Worm (Caenorhabditis elegans) whole organism, L3 larva: ENCODE results near the gene clec-9.

ENCODE experiments used
- R02D3.7 ChIP-seq: fragments of 150-350 bp; optimal IDR thresholded peaks from 2 replicates; lab custom pipeline; 2014; ENCODE audit warnings: missing biosample characterization, missing genetic modification characterization
- ZK546.5 ChIP-seq: sonication (generic microtip); optimal IDR thresholded peaks from 2 replicates; lab custom pipeline; 2017; ENCODE audit warnings: missing biosample characterization, missing genetic modification characterization
- ama-1 ChIP-seq: fragments of 150-350 bp; optimal IDR thresholded peaks from 2 replicates; lab custom pipeline; 2018
- ceh-16 ChIP-seq: sonication (generic microtip); optimal IDR thresholded peaks from 2 replicates; lab custom pipeline; 2017; ENCODE audit warnings: missing biosample characterization, missing genetic modification characterization
- daf-12 ChIP-seq: fragments of 150-350 bp; optimal IDR thresholded peaks from 2 replicates; lab custom pipeline; 2014; ENCODE audit warnings: missing biosample characterization, missing genetic modification reagents, missing genetic modification characterization
- egl-27 ChIP-seq: sonication (generic microtip); optimal IDR thresholded peaks from 4 replicates; lab custom pipeline; 2017; ENCODE audit warnings: missing biosample characterization, missing genetic modification reagents, missing genetic modification characterization
- egl-5 ChIP-seq: fragments of 150-350 bp; optimal IDR thresholded peaks from 2 replicates; lab custom pipeline; 2017; ENCODE audit warnings: missing biosample characterization, missing genetic modification reagents, missing genetic modification characterization, inconsistent platforms
- elt-1 ChIP-seq: fragments of 150-350 bp; optimal IDR thresholded peaks from 2 replicates; lab custom pipeline; 2014; ENCODE audit warnings: missing biosample characterization, missing genetic modification characterization
- elt-2 ChIP-seq: sonication (generic microtip); optimal IDR thresholded peaks from 2 replicates; lab custom pipeline; 2016; ENCODE audit warnings: missing genetic modification reagents, mild to moderate bottlenecking, missing genetic modification characterization, missing compliant biosample characterization
- elt-3 ChIP-seq, 3 experiments: fragments of 150-350 bp in 1 of 3; sonication (generic microtip) in 2 of 3; optimal IDR thresholded peaks; 2 replicates in 2 of 3; 4 replicates in 1 of 3; lab custom pipeline; 2014 to 2017; ENCODE audit warnings: missing biosample characterization in 3 of 3, missing genetic modification characterization in 3 of 3
- fkh-10 ChIP-seq: sonication (generic microtip); optimal IDR thresholded peaks from 2 replicates; lab custom pipeline; 2017; ENCODE audit warnings: missing biosample characterization, missing genetic modification reagents, missing genetic modification characterization
- fkh-2 ChIP-seq: fragments of 150-350 bp; optimal IDR thresholded peaks from 2 replicates; lab custom pipeline; 2014; ENCODE audit warnings: missing biosample characterization, missing genetic modification reagents, missing genetic modification characterization
- fos-1 ChIP-seq: fragments of 150-350 bp; optimal IDR thresholded peaks from 2 replicates; lab custom pipeline; 2014; ENCODE audit warnings: missing biosample characterization, missing genetic modification characterization
- hmg-11 ChIP-seq: sonication (generic microtip); optimal IDR thresholded peaks from 2 replicates; lab custom pipeline; 2016; ENCODE audit warnings: missing genetic modification characterization, missing compliant biosample characterization
- lin-15B ChIP-seq: fragments of 150-350 bp; optimal IDR thresholded peaks from 2 replicates; lab custom pipeline; 2014; ENCODE audit warnings: missing biosample characterization, missing genetic modification characterization
- lin-39 ChIP-seq: fragments of 150-350 bp; optimal IDR thresholded peaks from 2 replicates; lab custom pipeline; 2018; ENCODE audit warnings: missing biosample characterization, missing genetic modification reagents, missing genetic modification characterization
- lsy-12 ChIP-seq: sonication (generic microtip); optimal IDR thresholded peaks from 2 replicates; lab custom pipeline; 2016; ENCODE audit warnings: mild to moderate bottlenecking, missing genetic modification characterization, missing compliant biosample characterization
- mdl-1 ChIP-seq: fragments of 150-350 bp; optimal IDR thresholded peaks from 2 replicates; lab custom pipeline; 2014; ENCODE audit warnings: missing biosample characterization, missing genetic modification characterization
- nhr-11 ChIP-seq: fragments of 150-350 bp; optimal IDR thresholded peaks from 2 replicates; lab custom pipeline; 2014; ENCODE audit warnings: missing biosample characterization, missing genetic modification characterization
- nhr-12 ChIP-seq: fragments of 150-350 bp; optimal IDR thresholded peaks from 2 replicates; lab custom pipeline; 2014; ENCODE audit warnings: missing biosample characterization, missing genetic modification characterization
- nhr-23 ChIP-seq: fragments of 150-350 bp; optimal IDR thresholded peaks from 2 replicates; lab custom pipeline; 2014; ENCODE audit warnings: missing biosample characterization, missing genetic modification reagents, missing genetic modification characterization
- nhr-237 ChIP-seq: fragments of 150-350 bp; optimal IDR thresholded peaks from 2 replicates; lab custom pipeline; 2014; ENCODE audit warnings: missing biosample characterization, missing genetic modification characterization
- nhr-25 ChIP-seq: sonication (generic microtip); optimal IDR thresholded peaks from 2 replicates; lab custom pipeline; 2017; ENCODE audit warnings: missing biosample characterization, missing genetic modification characterization
- nhr-28 ChIP-seq: fragments of 150-350 bp; optimal IDR thresholded peaks from 2 replicates; lab custom pipeline; 2014; ENCODE audit warnings: missing biosample characterization, missing genetic modification characterization
- nhr-76 ChIP-seq: fragments of 150-350 bp; sonication (generic microtip); optimal IDR thresholded peaks from 5 replicates; lab custom pipeline; 2014; ENCODE audit warnings: missing biosample characterization, missing genetic modification characterization
- nhr-77 ChIP-seq: fragments of 150-350 bp; optimal IDR thresholded peaks from 2 replicates; lab custom pipeline; 2014; ENCODE audit warnings: missing biosample characterization, missing genetic modification characterization
- pha-4 ChIP-seq: fragments of 150-350 bp; optimal IDR thresholded peaks from 2 replicates; lab custom pipeline; 2014; ENCODE audit warnings: missing biosample characterization, missing genetic modification reagents, missing genetic modification characterization
- pqm-1 ChIP-seq: fragments of 150-350 bp; optimal IDR thresholded peaks from 2 replicates; lab custom pipeline; 2017; ENCODE audit warnings: missing biosample characterization, missing genetic modification characterization, inconsistent platforms
- sea-2 ChIP-seq: fragments of 150-350 bp; sonication (generic microtip); optimal IDR thresholded peaks from 4 replicates; lab custom pipeline; 2014; ENCODE audit warnings: missing biosample characterization, missing genetic modification reagents, missing genetic modification characterization
- skn-1 ChIP-seq: fragments of 150-350 bp; optimal IDR thresholded peaks from 2 replicates; lab custom pipeline; 2014; ENCODE audit warnings: missing biosample characterization, missing genetic modification characterization
- snpc-4 ChIP-seq: fragments of 150-350 bp; optimal IDR thresholded peaks from 2 replicates; lab custom pipeline; 2014; ENCODE audit warnings: missing biosample characterization, missing genetic modification characterization
- tbx-2 ChIP-seq: sonication (generic microtip); optimal IDR thresholded peaks from 2 replicates; lab custom pipeline; 2016; ENCODE audit warnings: mild to moderate bottlenecking, missing genetic modification characterization, missing compliant biosample characterization
- unc-62 ChIP-seq: fragments of 150-350 bp; sonication (generic microtip); optimal IDR thresholded peaks from 4 replicates; lab custom pipeline; 2014; ENCODE audit warnings: missing biosample characterization, missing genetic modification reagents, missing genetic modification characterization
- zag-1 ChIP-seq: fragments of 150-350 bp; optimal IDR thresholded peaks from 2 replicates; lab custom pipeline; 2014; ENCODE audit warnings: missing biosample characterization, missing genetic modification characterization
- ztf-4 ChIP-seq: fragments of 150-350 bp; optimal IDR thresholded peaks from 2 replicates; lab custom pipeline; 2014; ENCODE audit warnings: missing biosample characterization, missing genetic modification characterization

clec-9 gene

ce11 chrV:16713797-16714196 lies 7.3 kb upstream of the clec-9 start:
- TF ChIP-seq ztf-4 = no peak
- no peak for TF ChIP-seq unc-62
- TF ChIP-seq nhr-77 (tag; lab: Kevin White, UChicago) = no peak
- TF ChIP-seq hmg-11 (tag; lab: Kevin White, UChicago) = no peak
- no peak for TF ChIP-seq zag-1
- TF ChIP-seq nhr-23 (tag; lab: Kevin White, UChicago) = no peak
- no peak for TF ChIP-seq fkh-2 (tag; lab: Kevin White, UChicago)
- TF ChIP-seq ceh-16 = no peak
- no peak for TF ChIP-seq egl-5
- TF ChIP-seq elt-1 = no peak
- no peak for TF ChIP-seq elt-2 (tag; lab: Kevin White, UChicago)
- TF ChIP-seq nhr-11 (tag; lab: Kevin White, UChicago) = no peak
- no peak for TF ChIP-seq elt-3 (tag; optimal IDR thresholded peaks at IDR 0.05; lab: Kevin White, UChicago)

ce11 chrV:16699752-16700259 lies 6.6 kb downstream of the clec-9 start, which contains the start of gene Y70C5C.1:
Y70C5C.1 (plus strand) TSS chrV:16700209.
- no peak for TF ChIP-seq elt-3 (tag; optimal IDR thresholded peaks at IDR 0.05; lab: Kevin White, UChicago)
- TF ChIP-seq elt-1 = no peak
- no peak for TF ChIP-seq nhr-76 (tag; lab: Kevin White, UChicago)
- no peak for TF ChIP-seq mdl-1 (tag; lab: Kevin White, UChicago)
- TF ChIP-seq lin-39 (tag; lab: Kevin White, UChicago) = no peak
- TF ChIP-seq ama-1 (lab: Kevin White, UChicago) = no peak
- TF ChIP-seq nhr-237 (tag; lab: Kevin White, UChicago) = no peak
- TF ChIP-seq nhr-25 (tag; lab: Kevin White, UChicago) = no peak
- TF ChIP-seq ZK546.5 = no peak
- no peak for TF ChIP-seq nhr-11 (tag; lab: Kevin White, UChicago)
- TF ChIP-seq snpc-4 (tag; lab: Kevin White, UChicago) = no peak
- TF ChIP-seq nhr-28 (tag; lab: Kevin White, UChicago) = no peak
- TF ChIP-seq sea-2 (GFP tag; lab: Kevin White, UChicago) = no peak
- no peak for TF ChIP-seq zag-1
- no peak for TF ChIP-seq daf-12 (tag; lab: Kevin White, UChicago)
- TF ChIP-seq skn-1 (tag; lab: Kevin White, UChicago) = no peak
- TF ChIP-seq R02D3.7 = no peak
- no peak for TF ChIP-seq lin-15B (tag; lab: Kevin White, UChicago)
- TF ChIP-seq, all 47 proteins: peak for 0

- TF ChIP-seq nhr-76 (tag; lab: Kevin White, UChicago) (no peak), elt-1 (no peak), nhr-25 (tag; lab: Kevin White, UChicago) (no peak), egl-5 (no peak), fkh-10 (GFP tag; lab: Kevin White, UChicago) (no peak), fkh-2 (tag; lab: Kevin White, UChicago) (no peak), ZK546.5 (no peak), mdl-1 (tag; lab: Kevin White, UChicago) (no peak), ceh-16 (no peak), hmg-11 (tag; lab: Kevin White, UChicago) (no peak)
Measured at ce11 chrV:16697178-16697577, 9.3 kb downstream of the clec-9 start, which contains the start of gene srw-41. srw-41 (plus strand) TSS chrV:16697478.

- TF ChIP-seq hmg-11 (tag; lab: Kevin White, UChicago) (no peak), fos-1 (tag; lab: Kevin White, UChicago) (no peak), nhr-25 (tag; lab: Kevin White, UChicago) (no peak), lin-15B (tag; lab: Kevin White, UChicago) (no peak), zag-1 (no peak), egl-27 (tag; lab: Kevin White, UChicago) (no peak), nhr-12 (no peak), daf-12 (tag; lab: Kevin White, UChicago) (no peak), lin-39 (tag; lab: Kevin White, UChicago) (no peak), skn-1 (tag; lab: Kevin White, UChicago) (no peak), pha-4 (tag; lab: Kevin White, UChicago) (no peak), sea-2 (GFP tag; lab: Kevin White, UChicago) (no peak), lsy-12 (no peak), unc-62 (no peak), nhr-23 (tag; lab: Kevin White, UChicago) (no peak), nhr-76 (tag; lab: Kevin White, UChicago) (no peak)
Measured at ce11 chrV:16695499-16695898, 10.9 kb downstream of the clec-9 start.

ce11 chrV:16694538-16694937 lies 11.9 kb downstream of the clec-9 start, which contains the start of gene srz-101:
srz-101 (plus strand) TSS chrV:16694838.
- no peak for TF ChIP-seq mdl-1 (tag; lab: Kevin White, UChicago)
- TF ChIP-seq fos-1 (tag; lab: Kevin White, UChicago) = no peak
- no peak for TF ChIP-seq sea-2 (GFP tag; lab: Kevin White, UChicago)
- TF ChIP-seq skn-1 (tag; lab: Kevin White, UChicago) = no peak
- no peak for TF ChIP-seq tbx-2 (tag; lab: Kevin White, UChicago)
- TF ChIP-seq pqm-1 (tag; lab: Kevin White, UChicago) = no peak
- no peak for TF ChIP-seq fkh-10 (GFP tag; lab: Kevin White, UChicago)
